Fruit fly (Drosophila melanogaster) whole organism: Measurements from ENCODE around the gene swm.

Source experiments
- CG8478 ChIP-seq: fragments of >200 bp; optimal IDR thresholded peaks from 2 replicates; lab custom pipeline; 2018; ENCODE audit warnings: inconsistent platforms
- Dll ChIP-seq: fragments of >200 bp; optimal IDR thresholded peaks from 2 replicates; lab custom pipeline; 2017
- EcR ChIP-seq, 2 experiments: fragments of >200 bp; optimal IDR thresholded peaks; 2 replicates each; lab custom pipeline; 2017; ENCODE audit warnings: missing biosample characterization in 2 of 2, missing genetic modification characterization in 2 of 2, missing genetic modification reagents in 2 of 2
- pan ChIP-seq: fragments of >200 bp; optimal IDR thresholded peaks from 2 replicates; lab custom pipeline; 2017
- psq ChIP-seq: fragments of >200 bp; optimal IDR thresholded peaks from 2 replicates; lab custom pipeline; 2017
- usp ChIP-seq: fragments of >200 bp; optimal IDR thresholded peaks from 2 replicates; lab custom pipeline; 2017; ENCODE audit warnings: missing biosample characterization, missing genetic modification characterization, mixed read lengths

- TF ChIP-seq EcR (GFP tag; optimal IDR thresholded peaks at IDR 0.05; lab: Kevin White, UChicago) (no peak), Dll (lab: Kevin White, UChicago) (no peak), psq (lab: Kevin White, UChicago) (no peak), pan (lab: Kevin White, UChicago) (no peak), usp (GFP tag; lab: Kevin White, UChicago) (no peak), CG8478 (lab: Kevin White, UChicago) (no peak)
These were observed 23.3 kb upstream of the swm start for dm6 chr2L:19469751-19470150.
